Worm (Caenorhabditis elegans) whole organism, L4 larva: Measurements from ENCODE around the gene H10D18.5.
A peak's percentile ranks its signal among the peaks of the same experiment; 100 is the strongest.

Experiments
- ZK546.5 ChIP-seq, 2 experiments: sonication (generic microtip); optimal IDR thresholded peaks; 2 replicates each; lab custom pipeline; 2017; ENCODE audit warnings: missing biosample characterization in 2 of 2, missing genetic modification characterization in 2 of 2
- aha-1 ChIP-seq: fragments of 150-350 bp; peaks from one replicate; lab custom pipeline; 2014; ENCODE audit warnings: missing biosample characterization, missing genetic modification characterization
- ama-1 ChIP-seq: fragments of 150-350 bp; optimal IDR thresholded peaks from 2 replicates; lab custom pipeline; 2014; ENCODE audit warnings: inconsistent platforms, mixed read lengths
- ceh-32 ChIP-seq: sonication (generic microtip); optimal IDR thresholded peaks from 2 replicates; lab custom pipeline; 2016; ENCODE audit warnings: mild to moderate bottlenecking, missing genetic modification characterization, missing compliant biosample characterization; ENCODE audit not compliant: poor library complexity
- daf-12 ChIP-seq: fragments of 150-350 bp; optimal IDR thresholded peaks from 2 replicates; lab custom pipeline; 2014; ENCODE audit warnings: missing biosample characterization, missing genetic modification reagents, missing genetic modification characterization
- fkh-10 ChIP-seq: fragments of 150-350 bp; optimal IDR thresholded peaks from 2 replicates; lab custom pipeline; 2014; ENCODE audit warnings: missing biosample characterization, missing genetic modification reagents, missing genetic modification characterization
- saeg-2 ChIP-seq: fragments of 200-800 bp; sonication (Bioruptor generic); IDR thresholded peaks from 2 replicates; pipeline ENCODE4 v1.3.6; 2022; ENCODE audit warnings: missing genetic modification reagents, missing genetic modification characterization, missing compliant biosample characterization
- unc-39 ChIP-seq: sonication (generic microtip); optimal IDR thresholded peaks from 2 replicates; lab custom pipeline; 2017; ENCODE audit warnings: missing biosample characterization, missing genetic modification characterization
- unc-62 ChIP-seq, 3 experiments: fragments of 150-350 bp in 1 of 3; sonication (generic microtip); optimal IDR thresholded peaks in 2 of 3; peaks in 1 of 3; 1 replicate in 1 of 3; 2 replicates in 2 of 3; lab custom pipeline; 2014 to 2017; ENCODE audit warnings: missing biosample characterization in 3 of 3, missing genetic modification characterization in 3 of 3, missing genetic modification reagents in 3 of 3, missing genotype in 1 of 3

ce11 chrV:3774653-3775052 lies 56.9 kb downstream of the H10D18.5 start:
- TF ChIP-seq unc-62 (GFP tag; optimal IDR thresholded peaks at IDR 0.05 in 1 of 2; lab: Kevin White, UChicago) (no peak), unc-62 (tag; optimal IDR thresholded peaks at IDR 0.05; lab: Kevin White, UChicago) (no peak), unc-39 (tag; lab: Kevin White, UChicago) (no peak), aha-1 (tag; lab: Kevin White, UChicago) (peak; percentile 34), ZK546.5 (tag; optimal IDR thresholded peaks at IDR 0.05; lab: Kevin White, UChicago) (no peak), ama-1 (lab: Kevin White, UChicago) (no peak), saeg-2 (GFP tag; lab: Robert Waterston, UW) (no peak), fkh-10 (GFP tag; lab: Kevin White, UChicago) (no peak), daf-12 (no peak), ceh-32 (tag; lab: Kevin White, UChicago) (no peak)
